Worm (Caenorhabditis elegans): Measurements from ENCODE around the gene slc-17.5.

Gene slc-17.5

DNA sequence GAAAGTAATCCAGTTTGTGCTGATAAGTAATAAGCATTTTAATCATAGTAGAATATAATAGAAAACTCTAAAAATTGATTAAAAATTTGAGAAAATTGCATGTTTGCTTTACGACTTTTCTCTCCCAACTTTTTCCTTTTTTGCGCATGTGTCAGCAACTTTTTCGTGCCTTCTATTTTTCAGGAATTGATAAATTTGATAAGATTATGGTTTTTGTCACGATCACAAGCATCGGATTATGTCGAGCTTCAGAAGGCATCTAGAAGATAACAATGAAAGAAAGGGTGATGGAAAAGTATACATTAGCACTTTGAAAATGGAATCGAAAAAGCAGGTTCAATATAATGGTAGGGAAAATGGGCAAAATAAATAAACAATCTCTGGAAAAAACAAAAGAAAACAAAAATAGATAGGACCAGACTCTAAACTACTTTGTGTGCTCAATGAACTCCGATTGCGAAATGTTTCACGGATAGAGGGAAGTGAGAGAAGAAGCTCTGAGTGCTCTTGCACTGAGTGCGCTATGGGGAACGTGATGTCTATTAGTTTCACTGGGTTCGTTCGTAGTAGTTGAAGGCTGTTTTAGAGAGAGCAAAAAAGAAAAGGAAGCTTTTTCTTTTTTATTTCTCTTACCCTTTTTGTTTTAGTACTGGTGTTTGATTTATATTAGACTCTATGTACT is 3.6 kb upstream of the slc-17.5 start:
- TF ChIP-seq T22C8.4 (GFP tag; IDR thresholded peaks at IDR 0.05) = no peak
- TF ChIP-seq flt-1 (GFP tag; IDR thresholded peaks at IDR 0.05) = no peak
- TF ChIP-seq ref-1 (GFP tag; conservative IDR thresholded peaks at IDR 0.05) = no peak
- TF ChIP-seq ztf-29 (GFP tag; IDR thresholded peaks at IDR 0.05) = no peak
- TF ChIP-seq klf-2 (GFP tag; conservative IDR thresholded peaks at IDR 0.05) = no peak
- no peak for TF ChIP-seq med-1 (GFP tag; optimal IDR thresholded peaks at IDR 0.05; ENCODE audit: insufficient read depth)
- no peak for TF ChIP-seq tab-1 (GFP tag; IDR thresholded peaks at IDR 0.05)
- TF ChIP-seq ztf-23 (GFP tag; IDR thresholded peaks at IDR 0.05) = no peak
- no peak for TF ChIP-seq cog-1 (tag; optimal IDR thresholded peaks at IDR 0.05)

- no peak for TF ChIP-seq flt-1 (GFP tag; IDR thresholded peaks at IDR 0.05)
- TF ChIP-seq ztf-29 (GFP tag; IDR thresholded peaks at IDR 0.05) = no peak
- TF ChIP-seq ref-1 (GFP tag; conservative IDR thresholded peaks at IDR 0.05) = no peak
- TF ChIP-seq med-1 (GFP tag; optimal IDR thresholded peaks at IDR 0.05; ENCODE audit: insufficient read depth) = no peak
- TF ChIP-seq klf-2 (GFP tag; conservative IDR thresholded peaks at IDR 0.05) = no peak
- TF ChIP-seq ztf-23 (GFP tag; IDR thresholded peaks at IDR 0.05) = no peak
- TF ChIP-seq tab-1 (GFP tag; IDR thresholded peaks at IDR 0.05) = no peak
- TF ChIP-seq cog-1 (tag; optimal IDR thresholded peaks at IDR 0.05) = no peak
- no peak for TF ChIP-seq T22C8.4 (GFP tag; IDR thresholded peaks at IDR 0.05)
Measured at ce11 chrV:8285455-8285854, 755 bp upstream of the slc-17.5 start.

ce11 chrV:8282933-8283332 is 1.8 kb downstream of the slc-17.5 start:
- no peak for TF ChIP-seq ztf-29 (GFP tag; IDR thresholded peaks at IDR 0.05)
- no peak for TF ChIP-seq ztf-23 (GFP tag; IDR thresholded peaks at IDR 0.05)
- no peak for TF ChIP-seq klf-2 (GFP tag; conservative IDR thresholded peaks at IDR 0.05)
- TF ChIP-seq flt-1 (GFP tag; IDR thresholded peaks at IDR 0.05) = no peak
- no peak for TF ChIP-seq ref-1 (GFP tag; conservative IDR thresholded peaks at IDR 0.05)
- TF ChIP-seq med-1 (GFP tag; optimal IDR thresholded peaks at IDR 0.05; ENCODE audit: insufficient read depth) = no peak
- no peak for TF ChIP-seq cog-1 (tag; optimal IDR thresholded peaks at IDR 0.05)
- TF ChIP-seq tab-1 (GFP tag; IDR thresholded peaks at IDR 0.05) = no peak
- no peak for TF ChIP-seq T22C8.4 (GFP tag; IDR thresholded peaks at IDR 0.05)

ce11 chrV:8281646-8282045 is 3.1 kb downstream of the slc-17.5 start:
- TF ChIP-seq ztf-29 (GFP tag; IDR thresholded peaks at IDR 0.05) (no peak), T22C8.4 (GFP tag; IDR thresholded peaks at IDR 0.05) (no peak), ref-1 (GFP tag; conservative IDR thresholded peaks at IDR 0.05) (no peak), med-1 (GFP tag; optimal IDR thresholded peaks at IDR 0.05; ENCODE audit: insufficient read depth) (no peak)

ce11 chrV:8280770-8281169 is 3.9 kb downstream of the slc-17.5 start, which contains the start of gene str-135:
Gene str-135 (minus strand): TSS chrV:8280870.
- TF ChIP-seq klf-2 (GFP tag; conservative IDR thresholded peaks at IDR 0.05) (no peak), ref-1 (GFP tag; conservative IDR thresholded peaks at IDR 0.05) (no peak), med-1 (GFP tag; optimal IDR thresholded peaks at IDR 0.05; ENCODE audit: insufficient read depth) (no peak), tab-1 (GFP tag; IDR thresholded peaks at IDR 0.05) (no peak), ztf-23 (GFP tag; IDR thresholded peaks at IDR 0.05) (no peak), ztf-29 (GFP tag; IDR thresholded peaks at IDR 0.05) (no peak), cog-1 (tag; optimal IDR thresholded peaks at IDR 0.05) (no peak), T22C8.4 (GFP tag; IDR thresholded peaks at IDR 0.05) (no peak), flt-1 (GFP tag; IDR thresholded peaks at IDR 0.05) (no peak)

- TF ChIP-seq cog-1 (tag; optimal IDR thresholded peaks at IDR 0.05) = no peak
- no peak for TF ChIP-seq ref-1 (GFP tag; conservative IDR thresholded peaks at IDR 0.05)
- TF ChIP-seq tab-1 (GFP tag; IDR thresholded peaks at IDR 0.05) = no peak
- TF ChIP-seq flt-1 (GFP tag; IDR thresholded peaks at IDR 0.05) = no peak
- TF ChIP-seq med-1 (GFP tag; optimal IDR thresholded peaks at IDR 0.05; ENCODE audit: insufficient read depth) = no peak
- TF ChIP-seq ztf-23 (GFP tag; IDR thresholded peaks at IDR 0.05) = no peak
- TF ChIP-seq klf-2 (GFP tag; conservative IDR thresholded peaks at IDR 0.05) = no peak
- no peak for TF ChIP-seq ztf-29 (GFP tag; IDR thresholded peaks at IDR 0.05)
- no peak for TF ChIP-seq T22C8.4 (GFP tag; IDR thresholded peaks at IDR 0.05)
Measured at ce11 chrV:8278830-8279229, 5.9 kb downstream of the slc-17.5 start, which contains the start of gene str-136. Gene str-136 (minus strand): TSS chrV:8278930.

DNA sequence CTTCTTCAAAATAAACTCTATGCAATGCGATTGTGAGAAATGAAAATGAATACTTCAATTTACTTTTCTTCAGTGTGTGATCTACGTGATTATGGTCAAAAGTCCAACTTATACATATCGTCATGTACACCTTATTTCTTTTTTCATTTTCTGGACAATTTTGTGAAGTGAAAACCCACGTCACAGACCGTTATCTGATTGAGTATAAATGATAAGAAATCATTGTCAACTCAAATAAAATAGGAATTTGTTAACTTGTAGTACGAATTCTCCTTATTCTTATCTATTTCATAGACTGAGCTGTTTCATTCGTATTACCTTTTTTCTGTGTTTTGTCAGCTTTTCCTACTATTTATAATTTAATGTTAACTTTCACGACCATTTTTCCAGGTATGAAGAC is 12.7 kb downstream of the slc-17.5 start, which contains the start of gene asp-5:
Gene asp-5, plus strand, starts transcription at position 391 of the 400 bp plus-strand sequence.
- TF ChIP-seq T22C8.4 (GFP tag; IDR thresholded peaks at IDR 0.05) = no peak

- no peak for TF ChIP-seq T22C8.4 (GFP tag; IDR thresholded peaks at IDR 0.05)
- TF ChIP-seq cog-1 (tag; optimal IDR thresholded peaks at IDR 0.05) = no peak
- no peak for TF ChIP-seq tab-1 (GFP tag; IDR thresholded peaks at IDR 0.05)
- no peak for TF ChIP-seq ztf-23 (GFP tag; IDR thresholded peaks at IDR 0.05)
- no peak for TF ChIP-seq ztf-29 (GFP tag; IDR thresholded peaks at IDR 0.05)
- no peak for TF ChIP-seq med-1 (GFP tag; optimal IDR thresholded peaks at IDR 0.05; ENCODE audit: insufficient read depth)
- no peak for TF ChIP-seq ref-1 (GFP tag; conservative IDR thresholded peaks at IDR 0.05)
- TF ChIP-seq klf-2 (GFP tag; conservative IDR thresholded peaks at IDR 0.05) = no peak
- TF ChIP-seq flt-1 (GFP tag; IDR thresholded peaks at IDR 0.05) = no peak
Measured at ce11 chrV:8271395-8271794, 13.3 kb downstream of the slc-17.5 start.

- TF ChIP-seq ref-1 (GFP tag; conservative IDR thresholded peaks at IDR 0.05) (no peak), T22C8.4 (GFP tag; IDR thresholded peaks at IDR 0.05) (no peak), flt-1 (GFP tag; IDR thresholded peaks at IDR 0.05) (no peak), ztf-29 (GFP tag; IDR thresholded peaks at IDR 0.05) (no peak), ztf-23 (GFP tag; IDR thresholded peaks at IDR 0.05) (no peak), tab-1 (GFP tag; IDR thresholded peaks at IDR 0.05) (no peak), klf-2 (GFP tag; conservative IDR thresholded peaks at IDR 0.05) (no peak)
Measured at ce11 chrV:8269878-8270277, 14.8 kb downstream of the slc-17.5 start.

- TF ChIP-seq med-1 (GFP tag; optimal IDR thresholded peaks at IDR 0.05; ENCODE audit: insufficient read depth) = no peak
- TF ChIP-seq ztf-23 (GFP tag; IDR thresholded peaks at IDR 0.05) = no peak
- no peak for TF ChIP-seq tab-1 (GFP tag; IDR thresholded peaks at IDR 0.05)
- no peak for TF ChIP-seq ztf-29 (GFP tag; IDR thresholded peaks at IDR 0.05)
Measured at ce11 chrV:8268902-8269301, 15.8 kb downstream of the slc-17.5 start, which contains the start of the genes asp-6 and asp-12. Gene asp-6 (minus strand): TSS chrV:8268937. Gene asp-12 (plus strand): TSS chrV:8269210.
